Fruit fly (Drosophila melanogaster) whole organism, embryonic: ENCODE measurements around the gene CG17764.

Experiments used
- Atf-2 ChIP-seq: fragments of 200-800 bp; sonication (Bioruptor generic); optimal IDR thresholded peaks from 2 replicates; lab custom pipeline; 2016; ENCODE audit warnings: missing biosample characterization, missing genetic modification characterization
- B-H2 ChIP-seq: fragments of 200-800 bp; sonication (Bioruptor generic); optimal IDR thresholded peaks from 2 replicates; lab custom pipeline; 2018; ENCODE audit warnings: missing biosample characterization, mild to moderate bottlenecking, missing genetic modification characterization
- CG10209 ChIP-seq: fragments of 200-800 bp; sonication (Bioruptor generic); optimal IDR thresholded peaks from 3 replicates; lab custom pipeline; 2017; ENCODE audit warnings: missing biosample characterization, mild to moderate bottlenecking, missing genetic modification characterization, missing genetic modification reagents
- CG10431 ChIP-seq: fragments of 200-800 bp; sonication (Bioruptor generic); optimal IDR thresholded peaks from 3 replicates; lab custom pipeline; 2018; ENCODE audit warnings: missing biosample characterization, mild to moderate bottlenecking, missing genetic modification characterization
- CG11093 ChIP-seq: fragments of 200-800 bp; sonication (Bioruptor generic); IDR thresholded peaks from 3 replicates; pipeline ENCODE4 v1.3.6; 2022; ENCODE audit warnings: missing biosample characterization, missing genetic modification characterization
- CG13624 ChIP-seq: fragments of 200-800 bp; sonication (Bioruptor generic); optimal IDR thresholded peaks from 2 replicates; lab custom pipeline; 2016; ENCODE audit warnings: missing biosample characterization, missing genetic modification characterization
- CG15696 ChIP-seq: fragments of 200-800 bp; sonication (Bioruptor generic); optimal IDR thresholded peaks from 2 replicates; lab custom pipeline; 2019; ENCODE audit warnings: missing biosample characterization, mild to moderate bottlenecking, missing genetic modification characterization, moderate library complexity
- CG1647 ChIP-seq: fragments of 200-800 bp; sonication (Bioruptor generic); optimal IDR thresholded peaks from 3 replicates; lab custom pipeline; 2016; ENCODE audit warnings: missing biosample characterization, missing genetic modification characterization
- CG18262 ChIP-seq: fragments of 200-800 bp; optimal IDR thresholded peaks from 3 replicates; lab custom pipeline; 2019; ENCODE audit warnings: missing biosample characterization, mild to moderate bottlenecking, missing genetic modification characterization, moderate library complexity
- CG2129 ChIP-seq: fragments of 200-800 bp; sonication (Bioruptor generic); IDR thresholded peaks from 2 replicates; pipeline ENCODE4 v1.3.6; 2022; ENCODE audit warnings: missing biosample characterization, missing genetic modification characterization; ENCODE audit not compliant: partially characterized antibody
- CG2889 ChIP-seq: fragments of 200-800 bp; sonication (Bioruptor generic); IDR thresholded peaks from 3 replicates; pipeline ENCODE4 v1.3.6; 2022; ENCODE audit warnings: missing biosample characterization, missing genetic modification characterization
- CG31441 ChIP-seq: fragments of 200-800 bp; sonication (Bioruptor generic); IDR thresholded peaks from 2 replicates; pipeline ENCODE4 v1.3.6; 2022; ENCODE audit warnings: missing biosample characterization, missing genetic modification characterization
- CG32772 ChIP-seq: fragments of 200-800 bp; sonication (Bioruptor generic); IDR thresholded peaks from 2 replicates; pipeline ENCODE4 v1.3.6; 2022; ENCODE audit warnings: missing biosample characterization, missing genetic modification characterization
- CG4820 ChIP-seq: fragments of 200-800 bp; sonication (Bioruptor generic); optimal IDR thresholded peaks from 3 replicates; lab custom pipeline; 2016; ENCODE audit warnings: missing biosample characterization, missing genetic modification characterization
- CG5180 ChIP-seq: fragments of 200-800 bp; sonication (Bioruptor generic); optimal IDR thresholded peaks from 3 replicates; lab custom pipeline; 2017; ENCODE audit warnings: missing biosample characterization, missing genetic modification characterization, mild to moderate bottlenecking, moderate library complexity, missing genetic modification reagents
- CG6791 ChIP-seq: fragments of 200-800 bp; sonication (Bioruptor generic); IDR thresholded peaks from 3 replicates; pipeline ENCODE4 v1.3.6; 2022; ENCODE audit warnings: missing biosample characterization, missing genetic modification characterization; ENCODE audit not compliant: partially characterized antibody
- CG8281 ChIP-seq: fragments of 200-800 bp; sonication (Bioruptor generic); optimal IDR thresholded peaks from 2 replicates; lab custom pipeline; 2018; ENCODE audit warnings: missing biosample characterization, mild to moderate bottlenecking, missing genetic modification characterization, moderate library complexity
- CG8388 ChIP-seq: fragments of 200-800 bp; sonication (Bioruptor generic); optimal IDR thresholded peaks from 2 replicates; lab custom pipeline; 2019; ENCODE audit warnings: missing biosample characterization, mild to moderate bottlenecking, missing genetic modification characterization, moderate library complexity
- CG9215 ChIP-seq: fragments of 200-800 bp; sonication (Bioruptor generic); IDR thresholded peaks from 2 replicates; pipeline ENCODE4 v1.3.6; 2022; ENCODE audit warnings: missing biosample characterization, missing genetic modification characterization
- CrebB ChIP-seq: fragments of 200-800 bp; sonication (Bioruptor generic); optimal IDR thresholded peaks from 3 replicates; lab custom pipeline; 2018; ENCODE audit warnings: missing biosample characterization, mild to moderate bottlenecking, missing genetic modification characterization
- Dek ChIP-seq: fragments of 200-800 bp; sonication (Bioruptor generic); optimal IDR thresholded peaks from 3 replicates; lab custom pipeline; 2019; ENCODE audit warnings: missing biosample characterization, mild to moderate bottlenecking, missing genetic modification characterization, moderate library complexity
- ERR ChIP-seq: fragments of 200-800 bp; sonication (Bioruptor generic); optimal IDR thresholded peaks from 2 replicates; lab custom pipeline; 2016; ENCODE audit warnings: missing biosample characterization, missing genetic modification characterization
- Elba2 ChIP-seq: fragments of 200-800 bp; sonication (Bioruptor generic); optimal IDR thresholded peaks from 3 replicates; lab custom pipeline; 2016; ENCODE audit warnings: missing biosample characterization, missing genetic modification characterization
- Ets97D ChIP-seq: fragments of 200-800 bp; sonication (Bioruptor generic); optimal IDR thresholded peaks from 3 replicates; lab custom pipeline; 2016; ENCODE audit warnings: missing biosample characterization, missing genetic modification characterization
- Fer3 ChIP-seq: fragments of 200-800 bp; sonication (Bioruptor generic); optimal IDR thresholded peaks from 2 replicates; lab custom pipeline; 2018; ENCODE audit warnings: missing biosample characterization, mild to moderate bottlenecking, missing genetic modification characterization, moderate library complexity
- Hr78 ChIP-seq, 2 experiments: fragments of 200-800 bp in 1 of 2; fragments of >200 bp in 1 of 2; sonication (Bioruptor generic) in 1 of 2; optimal IDR thresholded peaks; 2 replicates each; lab custom pipeline; 2017 to 2019; ENCODE audit warnings: missing biosample characterization in 2 of 2, missing genetic modification characterization in 2 of 2, mild to moderate bottlenecking in 1 of 2, moderate library complexity in 1 of 2
- Meics ChIP-seq: fragments of 200-800 bp; sonication (Bioruptor generic); optimal IDR thresholded peaks from 2 replicates; lab custom pipeline; 2017; ENCODE audit warnings: missing biosample characterization, mild to moderate bottlenecking, missing genetic modification characterization
- Mrtf ChIP-seq: fragments of 200-800 bp; sonication (Bioruptor generic); IDR thresholded peaks from 3 replicates; pipeline ENCODE4 v1.3.6; 2022; ENCODE audit warnings: missing biosample characterization, missing genetic modification characterization
- NFAT ChIP-seq: fragments of 200-800 bp; sonication (Bioruptor generic); IDR thresholded peaks from 2 replicates; pipeline ENCODE4 v1.3.6; 2022; ENCODE audit warnings: missing biosample characterization, missing genetic modification characterization
- Neu2 ChIP-seq: fragments of 200-800 bp; sonication (Bioruptor generic); optimal IDR thresholded peaks from 3 replicates; lab custom pipeline; 2016; ENCODE audit warnings: missing biosample characterization, missing genetic modification characterization, borderline replicate concordance
- Sin3A ChIP-seq: fragments of >200 bp; optimal IDR thresholded peaks from 2 replicates; lab custom pipeline; 2018
- ap ChIP-seq: fragments of 200-800 bp; sonication (Bioruptor generic); IDR thresholded peaks from 2 replicates; pipeline ENCODE4 v1.3.6; 2022; ENCODE audit warnings: missing biosample characterization, missing genetic modification characterization
- ara ChIP-seq: fragments of 200-800 bp; sonication (Bioruptor generic); IDR thresholded peaks from 2 replicates; pipeline ENCODE4 v1.3.6; 2022; ENCODE audit warnings: missing biosample characterization, missing genetic modification characterization
- bcd ChIP-seq: fragments of 200-800 bp; sonication (Bioruptor generic); optimal IDR thresholded peaks from 2 replicates; lab custom pipeline; 2017; ENCODE audit warnings: missing biosample characterization, mild to moderate bottlenecking, missing genetic modification characterization
- caup ChIP-seq: fragments of 200-800 bp; sonication (Bioruptor generic); optimal IDR thresholded peaks from 3 replicates; lab custom pipeline; 2017; ENCODE audit warnings: missing biosample characterization, mild to moderate bottlenecking, missing genetic modification characterization, moderate library complexity; ENCODE audit not compliant: severe bottlenecking
- chn ChIP-seq: fragments of 200-800 bp; sonication (Bioruptor generic); optimal IDR thresholded peaks from 2 replicates; lab custom pipeline; 2016; ENCODE audit warnings: missing biosample characterization, missing genetic modification characterization
- ci ChIP-seq: fragments of 200-800 bp; sonication (Bioruptor generic); IDR thresholded peaks from 3 replicates; pipeline ENCODE4 v1.3.6; 2022; ENCODE audit warnings: missing biosample characterization, missing genetic modification characterization
- emc ChIP-seq: fragments of 200-800 bp; sonication (Bioruptor generic); optimal IDR thresholded peaks from 2 replicates; lab custom pipeline; 2016; ENCODE audit warnings: missing biosample characterization, missing genetic modification characterization
- esg ChIP-seq: fragments of 200-800 bp; sonication (Bioruptor generic); conservative IDR thresholded peaks from 2 replicates; pipeline ENCODE4 v1.3.6; 2022; ENCODE audit warnings: missing biosample characterization, missing genetic modification characterization
- ewg ChIP-seq: fragments of 200-800 bp; sonication (Bioruptor generic); optimal IDR thresholded peaks from 3 replicates; lab custom pipeline; 2017; ENCODE audit warnings: mild to moderate bottlenecking, missing biosample characterization, missing genetic modification reagents, missing genetic modification characterization
- gcm2 ChIP-seq: fragments of 200-800 bp; sonication (Bioruptor generic); optimal IDR thresholded peaks from 2 replicates; lab custom pipeline; 2016; ENCODE audit warnings: missing biosample characterization, missing genetic modification characterization
- grn ChIP-seq: fragments of 200-800 bp; sonication (Bioruptor generic); optimal IDR thresholded peaks from 3 replicates; lab custom pipeline; 2017; ENCODE audit warnings: missing biosample characterization, missing genetic modification characterization
- kah ChIP-seq: fragments of 200-800 bp; sonication (Bioruptor generic); optimal IDR thresholded peaks from 2 replicates; lab custom pipeline; 2018; ENCODE audit warnings: missing biosample characterization, mild to moderate bottlenecking, missing genetic modification characterization
- lola ChIP-seq, 3 experiments: fragments of >200 bp in 2 of 3; fragments of 200-800 bp in 1 of 3; sonication (Bioruptor generic) in 1 of 3; optimal IDR thresholded peaks; 2 replicates each; lab custom pipeline; 2017 to 2019; ENCODE audit warnings: missing biosample characterization in 3 of 3, missing genetic modification characterization in 3 of 3, mild to moderate bottlenecking in 1 of 3, moderate library complexity in 1 of 3
- mirr ChIP-seq: fragments of 200-800 bp; sonication (Bioruptor generic); optimal IDR thresholded peaks from 3 replicates; lab custom pipeline; 2018; ENCODE audit warnings: missing biosample characterization, mild to moderate bottlenecking, missing genetic modification characterization
- pan ChIP-seq, 4 experiments: fragments of >200 bp in 3 of 4; fragments of 200-800 bp in 1 of 4; sonication (Bioruptor generic) in 1 of 4; optimal IDR thresholded peaks in 3 of 4; IDR thresholded peaks in 1 of 4; 2 replicates each; pipeline versions ENCODE4 v1.3.6 to Lab custom; 2017 to 2022; ENCODE audit warnings: missing biosample characterization in 2 of 4, missing genetic modification characterization in 2 of 4, mixed read lengths in 1 of 4
- phol ChIP-seq: fragments of 200-800 bp; sonication (Bioruptor generic); optimal IDR thresholded peaks from 3 replicates; lab custom pipeline; 2018; ENCODE audit warnings: missing biosample characterization, mild to moderate bottlenecking, missing genetic modification characterization, moderate library complexity
- sens-2 ChIP-seq: fragments of 200-800 bp; sonication (Bioruptor generic); IDR thresholded peaks from 2 replicates; pipeline ENCODE4 v1.3.6; 2022; ENCODE audit warnings: missing biosample characterization, missing genetic modification characterization
- sug ChIP-seq: fragments of 200-800 bp; optimal IDR thresholded peaks from 2 replicates; lab custom pipeline; 2019; ENCODE audit warnings: missing biosample characterization, mild to moderate bottlenecking, missing genetic modification characterization, moderate library complexity
- wek ChIP-seq: fragments of 200-800 bp; sonication (Bioruptor generic); optimal IDR thresholded peaks from 3 replicates; lab custom pipeline; 2018; ENCODE audit warnings: missing biosample characterization, mild to moderate bottlenecking, missing genetic modification characterization, moderate library complexity

CG17764 gene

dm6 chrX:5311838-5312339 lies 4.7 kb upstream of the CG17764 start, which contains the start of the genes TrxT and dhd (continued):
- TF ChIP-seq ara (GFP tag; lab: Robert Waterston, UW): no peak
- no peak for TF ChIP-seq pan (optimal IDR thresholded peaks at IDR 0.05; lab: Kevin White, UChicago)
- TF ChIP-seq pan (GFP tag; optimal IDR thresholded peaks at IDR 0.05 in 1 of 2, IDR thresholded peaks at IDR 0.05 in 1 of 2): peak in 1 of 2 experiments; percentile 58
- TF ChIP-seq ewg (GFP tag; lab: Kevin White, UChicago): peak; percentile 14
- no peak for TF ChIP-seq sens-2
- peak; percentile 25 for TF ChIP-seq mirr (GFP tag; lab: Kevin White, UChicago)
- peak; percentile 45 for TF ChIP-seq CG13624
- no peak for TF ChIP-seq Mrtf (GFP tag; lab: Robert Waterston, UW)
- no peak for TF ChIP-seq esg (GFP tag; lab: Robert Waterston, UW)
- TF ChIP-seq CrebB (tag; lab: Kevin White, UChicago): peak; percentile 7
- no peak for TF ChIP-seq CG32772 (GFP tag; lab: Robert Waterston, UW)
- TF ChIP-seq phol: peak; percentile 100
- no peak for TF ChIP-seq CG8388 (GFP tag; lab: Kevin White, UChicago)
- TF ChIP-seq ap (GFP tag; lab: Robert Waterston, UW): no peak
- TF ChIP-seq CG5180 (GFP tag; lab: Kevin White, UChicago): no peak
- TF ChIP-seq B-H2: no peak
- no peak for TF ChIP-seq Neu2 (GFP tag; lab: Kevin White, UChicago)
- TF ChIP-seq chn (GFP tag; lab: Kevin White, UChicago): no peak
- TF ChIP-seq gcm2: no peak
- TF ChIP-seq caup: peak; percentile 50
- no peak for TF ChIP-seq CG9215 (GFP tag; lab: Robert Waterston, UW)
- TF ChIP-seq Meics: peak; percentile 38
- no peak for TF ChIP-seq grn
- no peak for TF ChIP-seq emc (GFP tag; lab: Kevin White, UChicago)
- no peak for TF ChIP-seq CG31441 (GFP tag; lab: Robert Waterston, UW)
- no peak for TF ChIP-seq lola (GFP tag; optimal IDR thresholded peaks at IDR 0.05; lab: Kevin White, UChicago)
- TF ChIP-seq CG11093 (GFP tag; lab: Robert Waterston, UW): no peak
- TF ChIP-seq sug (tag; lab: Kevin White, UChicago): no peak
- peak; percentile 96 for TF ChIP-seq Ets97D (GFP tag; lab: Kevin White, UChicago)
- no peak for TF ChIP-seq NFAT (GFP tag; lab: Robert Waterston, UW)
- no peak for TF ChIP-seq CG10431 (GFP tag; lab: Kevin White, UChicago)
- peak; percentile 23 for TF ChIP-seq CG10209 (GFP tag; lab: Kevin White, UChicago)
- TF ChIP-seq Hr78 (GFP tag; optimal IDR thresholded peaks at IDR 0.05; lab: Kevin White, UChicago): no peak
- peak; percentile 3 for TF ChIP-seq Fer3 (tag; lab: Kevin White, UChicago)
- TF ChIP-seq CG18262 (tag; lab: Kevin White, UChicago): no peak
- no peak for TF ChIP-seq CG1647 (GFP tag; lab: Kevin White, UChicago)
- no peak for TF ChIP-seq wek
- TF ChIP-seq CG2129 (GFP tag; lab: Robert Waterston, UW): no peak
- no peak for TF ChIP-seq CG8281
- TF ChIP-seq CG6791 (GFP tag; lab: Robert Waterston, UW): peak; percentile 70
- no peak for TF ChIP-seq Dek (tag; lab: Kevin White, UChicago)
- no peak for TF ChIP-seq Sin3A (lab: Kevin White, UChicago)
- TF ChIP-seq bcd (GFP tag; lab: Kevin White, UChicago): peak; percentile 51
- no peak for TF ChIP-seq kah (GFP tag; lab: Kevin White, UChicago)
- no peak for TF ChIP-seq Atf-2
- TF ChIP-seq CG4820 (GFP tag; lab: Kevin White, UChicago): no peak
- TF ChIP-seq ERR: no peak
- TF ChIP-seq CG2889 (GFP tag; lab: Robert Waterston, UW): no peak
- TF ChIP-seq CG15696 (tag; lab: Kevin White, UChicago): no peak
- no peak for TF ChIP-seq Elba2 (GFP tag; lab: Kevin White, UChicago)
- peak; percentile 64; the same call in 2 of the 3 replicates for TF ChIP-seq ci (GFP tag; lab: Robert Waterston, UW)
